Worm (Caenorhabditis elegans) whole organism, L4 larva: ENCODE measurements around the gene Y38E10A.35.
A peak's percentile ranks its signal among the peaks of the same experiment; 100 is the strongest.

ENCODE experiments used
- F10B5.3 ChIP-seq: sonication (generic microtip); optimal IDR thresholded peaks from 2 replicates; lab custom pipeline; 2016; ENCODE audit warnings: mild to moderate bottlenecking, missing genetic modification characterization, missing compliant biosample characterization
- F26F4.8 ChIP-seq: fragments of 200-800 bp; sonication (Bioruptor generic); conservative IDR thresholded peaks from 2 replicates; pipeline ENCODE4 v1.3.6; 2022; ENCODE audit warnings: missing genetic modification characterization, missing compliant biosample characterization
- F44E2.7 ChIP-seq: fragments of 200-800 bp; sonication (Bioruptor generic); IDR thresholded peaks from 2 replicates; pipeline ENCODE4 v2.1.2; 2022; ENCODE audit warnings: missing genetic modification characterization, missing compliant biosample characterization
- F49E8.2 ChIP-seq: sonication (generic microtip); optimal IDR thresholded peaks from 2 replicates; lab custom pipeline; 2016; ENCODE audit warnings: missing compliant biosample characterization, mild to moderate bottlenecking, missing genetic modification characterization, borderline replicate concordance
- T26A8.4 ChIP-seq: fragments of 200-800 bp; sonication (Bioruptor generic); IDR thresholded peaks from 2 replicates; pipeline ENCODE4 v1.3.6; 2022; ENCODE audit warnings: missing genetic modification characterization, missing compliant biosample characterization
- Y48G9A.11 ChIP-seq: fragments of 200-800 bp; sonication (Bioruptor generic); IDR thresholded peaks from 2 replicates; pipeline ENCODE4 v1.3.6; 2022; ENCODE audit warnings: missing genetic modification reagents, missing genetic modification characterization, missing compliant biosample characterization
- ZK337.2 ChIP-seq: fragments of 200-800 bp; sonication (Bioruptor generic); IDR thresholded peaks from 2 replicates; pipeline ENCODE4 v1.3.6; 2022; ENCODE audit warnings: missing genetic modification reagents, missing genetic modification characterization, missing compliant biosample characterization
- aha-1 ChIP-seq: fragments of 150-350 bp; peaks from one replicate; lab custom pipeline; 2014; ENCODE audit warnings: missing biosample characterization, missing genetic modification characterization
- arid-1 ChIP-seq: fragments of 200-800 bp; sonication (Bioruptor generic); conservative IDR thresholded peaks from 2 replicates; pipeline ENCODE4 v1.3.6; 2022; ENCODE audit warnings: missing genetic modification reagents, missing genetic modification characterization, missing compliant biosample characterization
- ceh-20 ChIP-seq: fragments of 200-800 bp; sonication (Bioruptor generic); IDR thresholded peaks from 2 replicates; pipeline ENCODE4 v1.3.6; 2022; ENCODE audit warnings: missing genetic modification reagents, missing genetic modification characterization, missing compliant biosample characterization
- ctbp-1 ChIP-seq: fragments of 200-800 bp; sonication (Bioruptor generic); IDR thresholded peaks from 2 replicates; pipeline ENCODE4 v1.3.6; 2022; ENCODE audit warnings: missing genetic modification reagents, missing genetic modification characterization, missing compliant biosample characterization
- daf-16 ChIP-seq, 3 experiments: sonication (generic microtip); optimal IDR thresholded peaks; 2 replicates each; lab custom pipeline; 2016 to 2017; ENCODE audit warnings: missing genetic modification characterization in 3 of 3, missing genetic modification reagents in 3 of 3, mild to moderate bottlenecking in 2 of 3, missing compliant biosample characterization in 2 of 3, missing biosample characterization in 1 of 3, moderate library complexity in 1 of 3
- daf-19 ChIP-seq: fragments of 200-800 bp; sonication (Bioruptor generic); conservative IDR thresholded peaks from 2 replicates; pipeline ENCODE4 v1.3.6; 2022; ENCODE audit warnings: missing genetic modification characterization, missing compliant biosample characterization
- dmd-6 ChIP-seq: fragments of 200-800 bp; sonication (Bioruptor generic); IDR thresholded peaks from 2 replicates; pipeline ENCODE4 v1.3.6; 2022; ENCODE audit warnings: missing genetic modification reagents, missing genetic modification characterization, missing compliant biosample characterization
- dmd-8 ChIP-seq: fragments of 200-800 bp; sonication (Bioruptor generic); IDR thresholded peaks from 2 replicates; pipeline ENCODE4 v1.3.6; 2022; ENCODE audit warnings: missing genetic modification characterization, missing compliant biosample characterization
- duxl-1 ChIP-seq: sonication (generic microtip); optimal IDR thresholded peaks from 2 replicates; lab custom pipeline; 2016; ENCODE audit warnings: mild to moderate bottlenecking, missing genetic modification characterization, moderate library complexity, missing compliant biosample characterization; ENCODE audit not compliant: poor library complexity
- egl-43 ChIP-seq: fragments of 200-800 bp; sonication (Bioruptor generic); IDR thresholded peaks from 2 replicates; pipeline ENCODE4 v1.3.6; 2022; ENCODE audit warnings: missing genetic modification reagents, missing genetic modification characterization, missing compliant biosample characterization
- fos-1 ChIP-seq: fragments of 150-350 bp; optimal IDR thresholded peaks from 2 replicates; lab custom pipeline; 2014; ENCODE audit warnings: missing biosample characterization, missing genetic modification characterization
- hif-1 ChIP-seq, 2 experiments: sonication (generic microtip); optimal IDR thresholded peaks; 2 replicates each; lab custom pipeline; 2016 to 2017; ENCODE audit warnings: missing compliant biosample characterization in 2 of 2, missing genetic modification characterization in 2 of 2, missing genetic modification reagents in 2 of 2, missing genotype in 2 of 2, mild to moderate bottlenecking in 1 of 2
- hlh-30 ChIP-seq: sonication (generic microtip); optimal IDR thresholded peaks from 2 replicates; lab custom pipeline; 2017; ENCODE audit warnings: antibody characterized with exemption, mild to moderate bottlenecking, missing genetic modification characterization, missing compliant biosample characterization; ENCODE audit not compliant: insufficient read depth
- lim-7 ChIP-seq: fragments of 200-800 bp; sonication (Bioruptor generic); IDR thresholded peaks from 2 replicates; pipeline ENCODE4 v1.3.6; 2022; ENCODE audit warnings: missing genetic modification characterization, missing compliant biosample characterization
- lin-13 ChIP-seq: fragments of 150-350 bp; optimal IDR thresholded peaks from 2 replicates; lab custom pipeline; 2014; ENCODE audit warnings: missing biosample characterization, missing genetic modification reagents, missing genetic modification characterization
- lin-38 ChIP-seq: fragments of 200-800 bp; sonication (Bioruptor generic); IDR thresholded peaks from 2 replicates; pipeline ENCODE4 v1.3.6; 2022; ENCODE audit warnings: missing genetic modification reagents, missing genetic modification characterization, missing compliant biosample characterization
- madf-5 ChIP-seq, 2 experiments: fragments of 200-800 bp; sonication (Bioruptor generic); IDR thresholded peaks; 2 replicates each; pipeline ENCODE4 v1.3.6; 2022; ENCODE audit warnings: missing compliant biosample characterization in 2 of 2, missing genetic modification characterization in 2 of 2
- madf-9 ChIP-seq: fragments of 200-800 bp; sonication (Bioruptor generic); conservative IDR thresholded peaks from 2 replicates; pipeline ENCODE4 v1.3.6; 2022; ENCODE audit warnings: missing genetic modification reagents, missing genetic modification characterization, missing compliant biosample characterization
- mdt-29 ChIP-seq: fragments of 200-800 bp; sonication (Bioruptor generic); IDR thresholded peaks from 2 replicates; pipeline ENCODE4 v1.3.6; 2022; ENCODE audit warnings: missing genetic modification reagents, missing genetic modification characterization, missing compliant biosample characterization
- mes-2 ChIP-seq: sonication (generic microtip); optimal IDR thresholded peaks from 2 replicates; lab custom pipeline; 2016; ENCODE audit warnings: missing genotype, mild to moderate bottlenecking, missing genetic modification characterization, missing compliant biosample characterization; ENCODE audit not compliant: poor library complexity, severe bottlenecking
- mxl-2 ChIP-seq: fragments of 200-800 bp; sonication (Bioruptor generic); conservative IDR thresholded peaks from 2 replicates; pipeline ENCODE4 v1.3.6; 2022; ENCODE audit warnings: missing genetic modification reagents, missing genetic modification characterization, missing compliant biosample characterization
- nhr-102 ChIP-seq: sonication (generic microtip); optimal IDR thresholded peaks from 2 replicates; lab custom pipeline; 2016; ENCODE audit warnings: mild to moderate bottlenecking, missing genetic modification characterization, moderate library complexity, missing compliant biosample characterization
- nhr-237 ChIP-seq: sonication (generic microtip); optimal IDR thresholded peaks from 2 replicates; lab custom pipeline; 2017; ENCODE audit warnings: missing biosample characterization, missing genetic modification characterization
- nhr-28 ChIP-seq: fragments of 150-350 bp; optimal IDR thresholded peaks from 2 replicates; lab custom pipeline; 2014; ENCODE audit warnings: missing biosample characterization, missing genetic modification characterization
- nhr-48 ChIP-seq: sonication (generic microtip); optimal IDR thresholded peaks from 2 replicates; lab custom pipeline; 2016; ENCODE audit warnings: mild to moderate bottlenecking, missing genetic modification characterization, missing compliant biosample characterization
- nhr-77 ChIP-seq: fragments of 150-350 bp; optimal IDR thresholded peaks from 2 replicates; lab custom pipeline; 2014; ENCODE audit warnings: missing biosample characterization, missing genetic modification characterization
- pha-4 ChIP-seq, 2 experiments: fragments of 150-350 bp in 1 of 2; fragments of 200-800 bp in 1 of 2; sonication (Bioruptor generic) in 1 of 2; IDR thresholded peaks in 1 of 2; optimal IDR thresholded peaks in 1 of 2; 2 replicates each; pipeline versions ENCODE4 v1.3.6 to Lab custom; 2014 to 2022; ENCODE audit warnings: missing genetic modification characterization in 2 of 2, missing genetic modification reagents in 2 of 2, missing biosample characterization in 1 of 2, missing compliant biosample characterization in 1 of 2
- php-3 ChIP-seq: fragments of 200-800 bp; sonication (Bioruptor generic); IDR thresholded peaks from 2 replicates; pipeline ENCODE4 v1.3.6; 2022; ENCODE audit warnings: missing genetic modification reagents, missing genetic modification characterization, missing compliant biosample characterization
- pqm-1 ChIP-seq: sonication (generic microtip); optimal IDR thresholded peaks from 2 replicates; lab custom pipeline; 2017; ENCODE audit warnings: missing biosample characterization, missing genetic modification characterization
- rbr-2 ChIP-seq: sonication (generic microtip); optimal IDR thresholded peaks from 2 replicates; lab custom pipeline; 2016; ENCODE audit warnings: missing genotype, missing genetic modification characterization, missing compliant biosample characterization
- set-16 ChIP-seq: fragments of 200-800 bp; sonication (Bioruptor generic); IDR thresholded peaks from 2 replicates; pipeline ENCODE4 v1.3.6; 2022; ENCODE audit warnings: missing genetic modification reagents, missing genetic modification characterization, missing compliant biosample characterization
- spr-1 ChIP-seq: sonication (generic microtip); optimal IDR thresholded peaks from 2 replicates; lab custom pipeline; 2016; ENCODE audit warnings: mild to moderate bottlenecking, missing genetic modification characterization, missing compliant biosample characterization
- spr-3 ChIP-seq: fragments of 200-800 bp; sonication (Bioruptor generic); optimal IDR thresholded peaks from 2 replicates; lab custom pipeline; 2018; ENCODE audit warnings: mild to moderate bottlenecking, missing genetic modification characterization, missing compliant biosample characterization
- tra-1 ChIP-seq: fragments of 200-800 bp; sonication (Bioruptor generic); IDR thresholded peaks from 2 replicates; pipeline ENCODE4 v1.3.6; 2022; ENCODE audit warnings: missing genetic modification reagents, missing genetic modification characterization, missing compliant biosample characterization
- vab-7 ChIP-seq: fragments of 200-800 bp; sonication (Bioruptor generic); IDR thresholded peaks from 2 replicates; pipeline ENCODE4 v1.3.6; 2022; ENCODE audit warnings: missing genetic modification reagents, missing genetic modification characterization, missing compliant biosample characterization
- zfp-2 ChIP-seq: sonication (generic microtip); optimal IDR thresholded peaks from 2 replicates; lab custom pipeline; 2016; ENCODE audit warnings: mild to moderate bottlenecking, missing genetic modification characterization, missing compliant biosample characterization
- zfp-3 ChIP-seq: fragments of 200-800 bp; sonication (Bioruptor generic); conservative IDR thresholded peaks from 2 replicates; pipeline ENCODE4 v1.3.6; 2022; ENCODE audit warnings: missing genetic modification reagents, missing genetic modification characterization, missing compliant biosample characterization
- zip-2 ChIP-seq: fragments of 150-350 bp; optimal IDR thresholded peaks from 2 replicates; lab custom pipeline; 2014; ENCODE audit warnings: missing biosample characterization, missing genetic modification characterization

Gene Y38E10A.35

DNA sequence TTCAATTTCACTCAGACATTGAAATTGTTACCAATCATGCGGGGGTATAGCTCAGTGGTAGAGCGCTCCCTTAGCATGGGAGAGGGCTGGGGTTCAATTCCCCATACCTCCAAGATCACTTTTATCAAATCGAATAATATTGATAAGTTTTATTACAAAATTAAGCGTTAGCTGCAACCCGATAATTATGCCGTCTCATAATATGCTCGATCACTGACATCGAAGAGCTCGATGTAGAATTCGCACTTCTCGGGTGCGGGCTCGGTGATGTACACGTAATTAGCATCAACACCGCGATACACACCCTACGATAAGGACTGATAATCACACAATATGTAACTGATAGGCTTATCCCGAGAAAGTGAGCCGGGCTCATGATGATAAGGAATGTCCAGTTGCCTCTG lies 30.1 kb downstream of the Y38E10A.35 start (continued):
- peak; percentile 40 for TF ChIP-seq dmd-6 (GFP tag; lab: Robert Waterston, UW)
- TF ChIP-seq nhr-48 (tag; lab: Kevin White, UChicago): peak; percentile 9
- peak; percentile 45; the same call in 1 of the 2 replicates for TF ChIP-seq pha-4 (GFP tag; IDR thresholded peaks at IDR 0.05; lab: Robert Waterston, UW)
- TF ChIP-seq pha-4 (tag; optimal IDR thresholded peaks at IDR 0.05; lab: Kevin White, UChicago): no peak
- TF ChIP-seq nhr-237 (tag; lab: Kevin White, UChicago): no peak
- 0 out of 2 replicates have a peak, but pooled peaks have one; percentile 68 for TF ChIP-seq F44E2.7 (GFP tag; lab: Robert Waterston, UW)
- TF ChIP-seq aha-1 (tag; lab: Kevin White, UChicago): no peak
- TF ChIP-seq dmd-8 (GFP tag; lab: Robert Waterston, UW): peak; percentile 62; the same call in 1 of the 2 replicates
- no peak for TF ChIP-seq fos-1
- no peak for TF ChIP-seq ceh-20 (GFP tag; lab: Robert Waterston, UW)

DNA sequence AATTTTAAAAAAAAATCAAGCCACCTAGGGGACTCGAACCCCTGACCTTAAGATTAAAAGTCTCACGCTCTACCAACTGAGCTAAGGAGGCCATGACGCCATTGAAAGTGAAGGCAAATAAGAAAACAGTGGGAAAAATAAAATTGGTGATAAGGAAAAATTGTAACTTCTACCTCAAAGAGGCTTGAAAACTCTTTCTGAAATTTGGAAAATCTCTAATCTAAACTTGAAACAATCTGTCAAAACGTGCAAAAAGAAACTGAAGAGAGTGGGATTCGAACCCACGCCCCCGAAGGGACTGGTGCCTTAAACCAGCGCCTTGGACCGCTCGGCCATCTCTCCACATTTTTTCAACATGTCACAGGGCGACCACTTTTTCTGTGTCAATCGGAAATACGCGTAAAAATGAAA lies 31.0 kb downstream of the Y38E10A.35 start:
- TF ChIP-seq F10B5.3 (peak; percentile 10), madf-5 (GFP tag; IDR thresholded peaks at IDR 0.05; lab: Robert Waterston, UW) (peak in 1 of 2 experiments; percentile 68; a peak in 1 of 4 replicates), spr-1 (tag; lab: Kevin White, UChicago) (peak; percentile 49), T26A8.4 (GFP tag; lab: Robert Waterston, UW) (peak; percentile 77), nhr-77 (tag; lab: Kevin White, UChicago) (peak; percentile 35), egl-43 (GFP tag; lab: Robert Waterston, UW) (peak; percentile 70; the same call in 1 of the 2 replicates), lim-7 (GFP tag; lab: Robert Waterston, UW) (peak; percentile 85), F26F4.8 (GFP tag; lab: Robert Waterston, UW) (0 out of 2 replicates have a peak, but pooled peaks have one; percentile 8), tra-1 (GFP tag; lab: Robert Waterston, UW) (0 out of 2 replicates have a peak, but pooled peaks have one; percentile 47), Y48G9A.11 (GFP tag; lab: Robert Waterston, UW) (peak; percentile 72; the same call in 1 of the 2 replicates), ZK337.2 (GFP tag; lab: Robert Waterston, UW) (0 out of 2 replicates have a peak, but pooled peaks have one; percentile 52), set-16 (GFP tag; lab: Robert Waterston, UW) (peak; percentile 15; the same call in 1 of the 2 replicates), php-3 (GFP tag; lab: Robert Waterston, UW) (peak; percentile 64; the same call in 1 of the 2 replicates), hlh-30 (tag; lab: Kevin White, UChicago) (peak; percentile 35), hif-1 (tag; optimal IDR thresholded peaks at IDR 0.05; lab: Kevin White, UChicago) (peak in 1 of 2 experiments; percentile 39), zfp-2 (tag; lab: Kevin White, UChicago) (peak; percentile 23), pqm-1 (tag; lab: Kevin White, UChicago) (peak; percentile 11), duxl-1 (tag; lab: Kevin White, UChicago) (peak; percentile 65), daf-16 (GFP tag; optimal IDR thresholded peaks at IDR 0.05; lab: Kevin White, UChicago) (peak in 1 of 2 experiments; percentile 84), daf-16 (tag; optimal IDR thresholded peaks at IDR 0.05; lab: Kevin White, UChicago) (peak; percentile 74), nhr-28 (tag; lab: Kevin White, UChicago) (peak; percentile 12), madf-9 (GFP tag; lab: Robert Waterston, UW) (0 out of 2 replicates have a peak, but pooled peaks have one; percentile 12), F49E8.2 (tag; lab: Kevin White, UChicago) (peak; percentile 51), mdt-29 (0 out of 2 replicates have a peak, but pooled peaks have one; percentile 19), zfp-3 (GFP tag; lab: Robert Waterston, UW) (peak; percentile 80), arid-1 (GFP tag; lab: Robert Waterston, UW) (0 out of 2 replicates have a peak, but pooled peaks have one; percentile 17), mxl-2 (GFP tag; lab: Robert Waterston, UW) (0 out of 2 replicates have a peak, but pooled peaks have one; percentile 27), spr-3 (GFP tag; lab: Kevin White, UChicago) (peak; percentile 47), vab-7 (GFP tag; lab: Robert Waterston, UW) (peak; percentile 76), ctbp-1 (peak; percentile 73), lin-13 (GFP tag; lab: Kevin White, UChicago) (peak; percentile 34), lin-38 (GFP tag; lab: Robert Waterston, UW) (peak; percentile 79), mes-2 (tag; lab: Kevin White, UChicago) (peak; percentile 42), dmd-8 (GFP tag; lab: Robert Waterston, UW) (0 out of 2 replicates have a peak, but pooled peaks have one; percentile 62), dmd-6 (GFP tag; lab: Robert Waterston, UW) (peak; percentile 47), rbr-2 (tag; lab: Kevin White, UChicago) (peak; percentile 27), daf-19 (GFP tag; lab: Robert Waterston, UW) (peak; percentile 84), zip-2 (peak; percentile 47), nhr-102 (tag; lab: Kevin White, UChicago) (peak; percentile 72)
